Fruit fly (Drosophila melanogaster): ENCODE data around the gene CG8369.

dm6 chr3R:8779823-8780222 is 42.0 kb upstream of the CG8369 start, which contains the start of gene CG33191:
- TF ChIP-seq ttk (optimal IDR thresholded peaks at IDR 0.05) (no peak), psq (optimal IDR thresholded peaks at IDR 0.05) (no peak)

All from Kc167 (cell line).